Fruit fly (Drosophila melanogaster) whole organism, embryonic: ENCODE results near the gene CG13127.

Source experiments
- CG12299 ChIP-seq: fragments of 200-800 bp; sonication (Bioruptor generic); optimal IDR thresholded peaks from 2 replicates; lab custom pipeline; 2018; ENCODE audit warnings: missing biosample characterization, mild to moderate bottlenecking, missing genetic modification characterization
- Sry-β ChIP-seq: fragments of 200-800 bp; sonication (Bioruptor generic); optimal IDR thresholded peaks from 2 replicates; lab custom pipeline; 2018; ENCODE audit warnings: missing biosample characterization, mild to moderate bottlenecking, missing genetic modification characterization, moderate library complexity
- cas ChIP-seq: fragments of 200-800 bp; sonication (Bioruptor generic); IDR thresholded peaks from 2 replicates; pipeline ENCODE4 v1.3.6; 2022; ENCODE audit warnings: missing biosample characterization, missing genetic modification characterization
- danr ChIP-seq: fragments of 200-800 bp; sonication (Bioruptor generic); IDR thresholded peaks from 2 replicates; pipeline ENCODE4 v1.3.6; 2022; ENCODE audit warnings: missing biosample characterization, missing genetic modification characterization
- gcm2 ChIP-seq: fragments of 200-800 bp; sonication (Bioruptor generic); optimal IDR thresholded peaks from 2 replicates; lab custom pipeline; 2016; ENCODE audit warnings: missing biosample characterization, missing genetic modification characterization
- gsb ChIP-seq: fragments of 200-800 bp; sonication (Bioruptor generic); IDR thresholded peaks from 2 replicates; pipeline ENCODE4 v1.3.6; 2022; ENCODE audit warnings: missing biosample characterization, missing genetic modification characterization
- slp2 ChIP-seq: fragments of 200-800 bp; sonication (Bioruptor generic); optimal IDR thresholded peaks from 2 replicates; lab custom pipeline; 2016; ENCODE audit warnings: missing biosample characterization, missing genetic modification characterization

DNA sequence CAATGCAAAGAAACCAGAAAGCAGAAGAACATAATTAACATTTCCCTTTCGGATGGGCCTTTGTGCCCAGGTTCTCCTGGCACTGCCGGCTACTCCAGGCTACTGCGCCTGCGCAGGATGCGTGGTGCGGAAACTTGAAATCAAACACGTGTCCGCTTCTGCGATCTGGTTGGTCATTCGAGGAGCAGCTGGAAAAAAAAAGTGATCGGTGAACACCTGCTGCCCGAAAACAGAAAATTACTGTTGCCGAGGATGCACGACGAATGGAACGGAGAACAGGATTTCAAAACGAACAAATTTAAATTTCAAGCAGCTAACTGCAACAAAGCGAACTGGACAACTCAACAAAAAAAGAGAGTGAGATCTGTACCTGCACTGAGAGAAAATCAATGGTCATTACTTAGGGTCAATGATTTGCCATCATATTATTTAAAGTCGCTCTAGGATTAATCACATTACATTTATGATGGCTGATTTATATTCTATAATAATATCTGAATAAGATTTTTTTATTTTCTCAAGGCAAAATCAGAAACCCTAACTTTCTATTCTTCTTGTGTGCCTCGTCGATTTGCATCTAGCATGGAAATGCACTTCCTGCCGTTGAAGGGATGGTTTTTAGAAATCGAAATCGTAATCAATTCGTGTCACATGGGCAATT, 36.5 kb upstream of the CG13127 start:
- TF ChIP-seq cas (GFP tag; lab: Robert Waterston, UW): no peak
- no peak for TF ChIP-seq danr (GFP tag; lab: Robert Waterston, UW)
- TF ChIP-seq gsb (GFP tag; lab: Robert Waterston, UW): no peak
- TF ChIP-seq gcm2 (GFP tag; lab: Kevin White, UChicago): no peak
- no peak for TF ChIP-seq slp2 (GFP tag; lab: Kevin White, UChicago)
- TF ChIP-seq Sry-β (GFP tag; lab: Kevin White, UChicago): no peak
- no peak for TF ChIP-seq CG12299 (tag; lab: Kevin White, UChicago)
